Worm (Caenorhabditis elegans): ENCODE results near the gene srbc-41.

DNA sequence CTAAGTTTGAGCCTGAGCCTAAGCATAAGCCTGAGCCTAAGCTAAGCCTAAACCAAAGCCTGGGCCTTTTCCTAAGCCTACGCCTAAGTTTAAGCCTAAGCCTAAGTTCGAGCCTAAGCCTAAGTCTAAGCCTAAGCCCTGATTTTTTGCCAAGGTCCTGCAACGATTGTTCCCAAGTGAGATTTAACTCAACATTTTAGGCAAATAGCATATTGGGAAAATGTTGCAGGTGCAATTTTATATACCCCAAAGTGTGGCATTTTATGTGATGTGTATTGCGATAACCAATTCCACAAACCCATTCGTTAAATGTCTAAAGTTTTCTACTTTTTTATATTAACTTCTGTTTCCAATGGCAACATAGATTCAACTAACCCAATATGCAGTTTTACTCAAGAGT lies 47.6 kb upstream of the srbc-41 start, which contains the start of gene irld-40:
- TF ChIP-seq ama-1 (optimal IDR thresholded peaks at IDR 0.05) (no peak), pat-9 (tag; optimal IDR thresholded peaks at IDR 0.05) (no peak)
